Fruit fly (Drosophila melanogaster) whole organism, embryonic: ENCODE data around the gene Adck5.
A peak's percentile ranks its signal among the peaks of the same experiment; 100 is the strongest.

Experiments
- Atf3 ChIP-seq: fragments of 200-800 bp; sonication (Bioruptor generic); optimal IDR thresholded peaks from 3 replicates; lab custom pipeline; 2016; ENCODE audit warnings: missing biosample characterization, missing genetic modification characterization
- Bdp1 ChIP-seq: fragments of 200-800 bp; sonication (Bioruptor generic); optimal IDR thresholded peaks from 3 replicates; lab custom pipeline; 2016; ENCODE audit warnings: missing biosample characterization, missing genetic modification characterization
- Bteb2 ChIP-seq: fragments of 200-800 bp; sonication (Bioruptor generic); optimal IDR thresholded peaks from 2 replicates; lab custom pipeline; 2016; ENCODE audit warnings: missing biosample characterization, missing genetic modification characterization
- C15 ChIP-seq: fragments of 200-800 bp; sonication (Bioruptor generic); IDR thresholded peaks from 3 replicates; pipeline ENCODE4 v1.3.6; 2022; ENCODE audit warnings: missing biosample characterization, missing genetic modification characterization
- CG10366 ChIP-seq: fragments of 200-800 bp; sonication (Bioruptor generic); IDR thresholded peaks from 2 replicates; pipeline ENCODE4 v1.3.6; 2022; ENCODE audit warnings: missing biosample characterization, missing genetic modification characterization
- CG10654 ChIP-seq: fragments of 200-800 bp; sonication (Bioruptor generic); optimal IDR thresholded peaks from 2 replicates; lab custom pipeline; 2016; ENCODE audit warnings: missing biosample characterization, missing genetic modification characterization
- CG11723 ChIP-seq: fragments of 200-800 bp; sonication (Bioruptor generic); optimal IDR thresholded peaks from 2 replicates; lab custom pipeline; 2017; ENCODE audit warnings: missing biosample characterization, mild to moderate bottlenecking, missing genetic modification characterization
- CG13287 ChIP-seq: fragments of 200-800 bp; sonication (Bioruptor generic); IDR thresholded peaks from 2 replicates; pipeline ENCODE4 v1.3.6; 2022; ENCODE audit warnings: missing biosample characterization, missing genetic modification characterization; ENCODE audit not compliant: partially characterized antibody
- CG14050 ChIP-seq: fragments of 200-800 bp; sonication (Bioruptor generic); IDR thresholded peaks from 3 replicates; pipeline ENCODE4 v1.3.6; 2022; ENCODE audit warnings: missing biosample characterization, missing genetic modification characterization
- CG15269 ChIP-seq: fragments of 200-800 bp; sonication (Bioruptor generic); optimal IDR thresholded peaks from 2 replicates; lab custom pipeline; 2018; ENCODE audit warnings: missing biosample characterization, mild to moderate bottlenecking, missing genetic modification characterization, moderate library complexity
- CG17328 ChIP-seq: fragments of 200-800 bp; sonication (Bioruptor generic); IDR thresholded peaks from 2 replicates; pipeline ENCODE4 v1.3.6; 2022; ENCODE audit warnings: missing biosample characterization, missing genetic modification characterization
- CG2678 ChIP-seq: fragments of 200-800 bp; sonication (Bioruptor generic); optimal IDR thresholded peaks from 3 replicates; lab custom pipeline; 2019; ENCODE audit warnings: missing biosample characterization, mild to moderate bottlenecking, missing genetic modification characterization, moderate library complexity
- CG33557 ChIP-seq: fragments of 200-800 bp; sonication (Bioruptor generic); optimal IDR thresholded peaks from 2 replicates; lab custom pipeline; 2019; ENCODE audit warnings: missing biosample characterization, mild to moderate bottlenecking, missing genetic modification characterization, moderate library complexity
- CG5245 ChIP-seq: fragments of 200-800 bp; sonication (Bioruptor generic); optimal IDR thresholded peaks from 3 replicates; lab custom pipeline; 2016; ENCODE audit warnings: missing biosample characterization, missing genetic modification characterization
- CG6254 ChIP-seq: fragments of 200-800 bp; sonication (Bioruptor generic); optimal IDR thresholded peaks from 3 replicates; lab custom pipeline; 2017; ENCODE audit warnings: mild to moderate bottlenecking, missing biosample characterization, missing genetic modification reagents, missing genetic modification characterization
- CG7357 ChIP-seq: fragments of 200-800 bp; sonication (Bioruptor generic); IDR thresholded peaks from 3 replicates; pipeline ENCODE4 v1.3.6; 2022; ENCODE audit warnings: missing biosample characterization, missing genetic modification characterization
- CG7745 ChIP-seq: fragments of 200-800 bp; sonication (Bioruptor generic); optimal IDR thresholded peaks from 2 replicates; lab custom pipeline; 2018; ENCODE audit warnings: missing biosample characterization, mild to moderate bottlenecking, missing genetic modification characterization, moderate library complexity
- CG7786 ChIP-seq: fragments of 200-800 bp; sonication (Bioruptor generic); optimal IDR thresholded peaks from 2 replicates; lab custom pipeline; 2016; ENCODE audit warnings: missing biosample characterization, missing genetic modification characterization
- CG7928 ChIP-seq: fragments of 200-800 bp; sonication (Bioruptor generic); optimal IDR thresholded peaks from 2 replicates; lab custom pipeline; 2017; ENCODE audit warnings: missing biosample characterization, mild to moderate bottlenecking, missing genetic modification characterization
- CG8359 ChIP-seq: fragments of 200-800 bp; sonication (Bioruptor generic); optimal IDR thresholded peaks from 2 replicates; lab custom pipeline; 2017; ENCODE audit warnings: missing biosample characterization, mild to moderate bottlenecking, missing genetic modification characterization, borderline replicate concordance
- Chrac-16 ChIP-seq: fragments of 200-800 bp; sonication (Bioruptor generic); optimal IDR thresholded peaks from 3 replicates; lab custom pipeline; 2016; ENCODE audit warnings: missing biosample characterization, missing genetic modification characterization
- D19A ChIP-seq: fragments of 200-800 bp; optimal IDR thresholded peaks from 3 replicates; lab custom pipeline; 2019; ENCODE audit warnings: missing biosample characterization, mild to moderate bottlenecking, missing genetic modification characterization, moderate library complexity
- Dad ChIP-seq: fragments of 200-800 bp; sonication (Bioruptor generic); optimal IDR thresholded peaks from 3 replicates; lab custom pipeline; 2016; ENCODE audit warnings: missing biosample characterization, missing genetic modification characterization
- Gug ChIP-seq: fragments of 200-800 bp; sonication (Bioruptor generic); IDR thresholded peaks from 4 replicates; pipeline ENCODE4 v1.3.6; 2022; ENCODE audit warnings: missing biosample characterization, missing genetic modification characterization
- HLH3B ChIP-seq: fragments of 200-800 bp; sonication (Bioruptor generic); IDR thresholded peaks from 2 replicates; pipeline ENCODE4 v1.3.6; 2022; ENCODE audit warnings: missing biosample characterization, missing genetic modification characterization
- Hmx ChIP-seq: fragments of 200-800 bp; sonication (Bioruptor generic); optimal IDR thresholded peaks from 2 replicates; lab custom pipeline; 2016; ENCODE audit warnings: missing biosample characterization, missing genetic modification characterization
- Hr3 ChIP-seq: fragments of 200-800 bp; sonication (Bioruptor generic); optimal IDR thresholded peaks from 3 replicates; lab custom pipeline; 2016; ENCODE audit warnings: missing biosample characterization, missing genetic modification characterization
- Hr51 ChIP-seq, 2 experiments: fragments of 200-800 bp; sonication (Bioruptor generic); optimal IDR thresholded peaks; 2 replicates in 1 of 2; 3 replicates in 1 of 2; lab custom pipeline; 2016 to 2018; ENCODE audit warnings: missing biosample characterization in 2 of 2, missing genetic modification characterization in 2 of 2, mild to moderate bottlenecking in 1 of 2, moderate library complexity in 1 of 2
- Hsf ChIP-seq: fragments of 200-800 bp; sonication (Bioruptor generic); optimal IDR thresholded peaks from 3 replicates; lab custom pipeline; 2016; ENCODE audit warnings: missing biosample characterization, missing genetic modification characterization
- Mad ChIP-seq: fragments of 200-800 bp; sonication (Bioruptor generic); optimal IDR thresholded peaks from 2 replicates; lab custom pipeline; 2016; ENCODE audit warnings: missing biosample characterization, missing genetic modification characterization
- YL-1 ChIP-seq: fragments of 200-800 bp; sonication (Bioruptor generic); optimal IDR thresholded peaks from 3 replicates; lab custom pipeline; 2017; ENCODE audit warnings: missing biosample characterization, mild to moderate bottlenecking, missing genetic modification characterization
- ab ChIP-seq: fragments of 200-800 bp; sonication (Bioruptor generic); optimal IDR thresholded peaks from 2 replicates; lab custom pipeline; 2016; ENCODE audit warnings: missing biosample characterization, missing genetic modification characterization
- bowl ChIP-seq: fragments of 200-800 bp; sonication (Bioruptor generic); IDR thresholded peaks from 2 replicates; pipeline ENCODE4 v1.3.6; 2022; ENCODE audit warnings: missing biosample characterization, missing genetic modification characterization
- caup ChIP-seq: fragments of 200-800 bp; sonication (Bioruptor generic); optimal IDR thresholded peaks from 3 replicates; lab custom pipeline; 2017; ENCODE audit warnings: missing biosample characterization, mild to moderate bottlenecking, missing genetic modification characterization, moderate library complexity; ENCODE audit not compliant: severe bottlenecking
- ci ChIP-seq: fragments of 200-800 bp; sonication (Bioruptor generic); IDR thresholded peaks from 3 replicates; pipeline ENCODE4 v1.3.6; 2022; ENCODE audit warnings: missing biosample characterization, missing genetic modification characterization
- crp ChIP-seq, 2 experiments: fragments of 200-800 bp; sonication (Bioruptor generic); optimal IDR thresholded peaks; 2 replicates in 1 of 2; 3 replicates in 1 of 2; lab custom pipeline; 2017; ENCODE audit warnings: missing biosample characterization in 2 of 2, missing genetic modification characterization in 2 of 2, mild to moderate bottlenecking in 1 of 2, moderate library complexity in 1 of 2
- danr ChIP-seq: fragments of 200-800 bp; sonication (Bioruptor generic); IDR thresholded peaks from 2 replicates; pipeline ENCODE4 v1.3.6; 2022; ENCODE audit warnings: missing biosample characterization, missing genetic modification characterization
- ftz-f1 ChIP-seq: fragments of 200-800 bp; sonication (Bioruptor generic); optimal IDR thresholded peaks from 2 replicates; lab custom pipeline; 2016; ENCODE audit warnings: missing biosample characterization, missing genetic modification characterization
- gcm2 ChIP-seq: fragments of 200-800 bp; sonication (Bioruptor generic); optimal IDR thresholded peaks from 2 replicates; lab custom pipeline; 2016; ENCODE audit warnings: missing biosample characterization, missing genetic modification characterization
- gro ChIP-seq: fragments of 200-800 bp; sonication (Bioruptor generic); optimal IDR thresholded peaks from 2 replicates; lab custom pipeline; 2016; ENCODE audit warnings: missing biosample characterization, missing genetic modification characterization
- kni ChIP-seq: fragments of 200-800 bp; sonication (Bioruptor generic); optimal IDR thresholded peaks from 3 replicates; lab custom pipeline; 2017; ENCODE audit warnings: mild to moderate bottlenecking, missing biosample characterization, missing genetic modification reagents, missing genetic modification characterization
- nau ChIP-seq: fragments of 200-800 bp; sonication (Bioruptor generic); optimal IDR thresholded peaks from 3 replicates; lab custom pipeline; 2017; ENCODE audit warnings: missing biosample characterization, mild to moderate bottlenecking, missing genetic modification characterization, missing genetic modification reagents
- nerfin-1 ChIP-seq: fragments of 200-800 bp; sonication (Bioruptor generic); optimal IDR thresholded peaks from 3 replicates; lab custom pipeline; 2019; ENCODE audit warnings: missing biosample characterization, mild to moderate bottlenecking, missing genetic modification characterization, moderate library complexity
- peb ChIP-seq: fragments of 200-800 bp; sonication (Bioruptor generic); IDR thresholded peaks from 2 replicates; pipeline ENCODE4 v1.3.6; 2022; ENCODE audit warnings: missing biosample characterization, missing genetic modification characterization
- pita ChIP-seq: fragments of 200-800 bp; sonication (Bioruptor generic); optimal IDR thresholded peaks from 2 replicates; lab custom pipeline; 2017; ENCODE audit warnings: missing biosample characterization, mild to moderate bottlenecking, missing genetic modification characterization
- sc ChIP-seq, 3 experiments: fragments of >200 bp in 2 of 3; fragments of 200-800 bp in 1 of 3; sonication (Bioruptor generic) in 1 of 3; optimal IDR thresholded peaks; 2 replicates in 2 of 3; 3 replicates in 1 of 3; lab custom pipeline; 2017; ENCODE audit warnings: mild to moderate bottlenecking in 1 of 3, missing biosample characterization in 1 of 3, missing genetic modification characterization in 1 of 3, missing genetic modification reagents in 1 of 3
- sens ChIP-seq: fragments of 200-800 bp; sonication (Bioruptor generic); peaks from one replicate; lab custom pipeline; 2016; ENCODE audit warnings: missing biosample characterization, missing genetic modification characterization
- seq ChIP-seq: fragments of 200-800 bp; sonication (Bioruptor generic); IDR thresholded peaks from 2 replicates; pipeline ENCODE4 v1.3.6; 2022; ENCODE audit warnings: missing biosample characterization, missing genetic modification characterization
- slp2 ChIP-seq: fragments of 200-800 bp; sonication (Bioruptor generic); optimal IDR thresholded peaks from 2 replicates; lab custom pipeline; 2016; ENCODE audit warnings: missing biosample characterization, missing genetic modification characterization

Adck5 gene

DNA sequence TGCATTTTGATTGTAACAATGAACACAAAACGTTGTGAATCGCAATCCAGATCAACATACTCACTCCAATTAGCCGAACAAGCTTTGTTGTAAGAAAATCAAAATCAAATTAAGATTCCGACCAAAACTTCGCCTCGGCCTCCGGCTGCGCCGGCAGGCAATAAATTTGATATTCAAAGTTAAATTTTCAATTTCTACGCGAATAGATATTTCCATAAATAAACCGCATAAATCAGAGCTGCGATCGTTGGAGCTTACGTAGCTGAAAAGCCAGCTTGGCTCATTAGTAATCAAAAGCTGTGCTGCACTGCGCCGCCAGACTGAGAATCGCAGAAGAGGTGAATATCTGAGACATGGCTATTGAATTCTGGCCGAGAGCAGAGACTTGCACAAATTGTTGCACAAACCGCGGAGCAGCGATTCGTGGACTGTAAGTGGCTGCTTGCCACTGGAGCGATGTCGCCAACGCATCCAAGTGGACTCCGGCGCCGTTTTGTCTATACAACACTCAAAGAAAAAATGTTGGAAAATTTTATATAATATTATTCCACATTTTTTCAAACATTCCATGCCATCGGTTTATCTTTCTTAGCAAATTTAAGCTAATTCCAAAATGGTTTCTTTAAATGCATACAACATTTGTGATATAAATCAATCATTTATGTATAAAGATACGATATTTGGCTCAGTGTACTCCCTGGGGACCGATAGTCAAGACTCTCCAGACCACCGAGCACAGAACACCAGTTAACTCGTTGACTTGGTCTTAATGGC lies 21.0 kb upstream of the Adck5 start (continued):
- no peak for TF ChIP-seq sc (optimal IDR thresholded peaks at IDR 0.05; lab: Kevin White, UChicago)
- peak; percentile 41 for TF ChIP-seq sc (GFP tag; optimal IDR thresholded peaks at IDR 0.05; lab: Kevin White, UChicago)
- no peak for TF ChIP-seq CG33557
- no peak for TF ChIP-seq ab (GFP tag; lab: Kevin White, UChicago)
- TF ChIP-seq kni (GFP tag; lab: Kevin White, UChicago), result no peak
- TF ChIP-seq CG7928 (GFP tag; lab: Kevin White, UChicago), result no peak
- no peak for TF ChIP-seq ftz-f1 (GFP tag; lab: Kevin White, UChicago)
- TF ChIP-seq Hr3, result peak; percentile 27
- no peak for TF ChIP-seq nerfin-1
- TF ChIP-seq nau (GFP tag; lab: Kevin White, UChicago), result peak; percentile 38
- TF ChIP-seq peb (GFP tag; lab: Robert Waterston, UW), result no peak
- TF ChIP-seq CG8359 (GFP tag; lab: Kevin White, UChicago), result peak; percentile 15
- TF ChIP-seq Mad (GFP tag; lab: Kevin White, UChicago), result peak; percentile 8
- TF ChIP-seq CG10654, result peak; percentile 25
- no peak for TF ChIP-seq Bdp1 (GFP tag; lab: Kevin White, UChicago)
- no peak for TF ChIP-seq CG11723 (GFP tag; lab: Kevin White, UChicago)
- no peak for TF ChIP-seq Atf3 (GFP tag; lab: Kevin White, UChicago)
- peak; percentile 27; the same call in 1 of the 2 replicates for TF ChIP-seq CG17328 (GFP tag; lab: Robert Waterston, UW)
- no peak for TF ChIP-seq gcm2
- TF ChIP-seq slp2 (GFP tag; lab: Kevin White, UChicago), result no peak
- no peak for TF ChIP-seq danr (GFP tag; lab: Robert Waterston, UW)
- no peak for TF ChIP-seq Dad (GFP tag; lab: Kevin White, UChicago)
- no peak for TF ChIP-seq caup (GFP tag; lab: Kevin White, UChicago)
- peak; percentile 20; the same call in 1 of the 3 replicates for TF ChIP-seq CG7357 (GFP tag; lab: Robert Waterston, UW)
- TF ChIP-seq bowl (GFP tag; lab: Robert Waterston, UW), result no peak
- no peak for TF ChIP-seq Hmx (GFP tag; lab: Kevin White, UChicago)
- peak; percentile 56 for TF ChIP-seq CG6254 (GFP tag; lab: Kevin White, UChicago)
- TF ChIP-seq YL-1 (GFP tag; lab: Kevin White, UChicago), result no peak
- no peak for TF ChIP-seq Gug (GFP tag; lab: Robert Waterston, UW)
- no peak for TF ChIP-seq CG7786 (GFP tag; lab: Kevin White, UChicago)
- no peak for TF ChIP-seq pita (GFP tag; lab: Kevin White, UChicago)
- TF ChIP-seq D19A, result peak; percentile 58
- no peak for TF ChIP-seq Bteb2 (GFP tag; lab: Kevin White, UChicago)
- TF ChIP-seq CG13287 (GFP tag; lab: Robert Waterston, UW), result no peak
- no peak for TF ChIP-seq gro (GFP tag; lab: Kevin White, UChicago)
- no peak for TF ChIP-seq CG14050
- peak; percentile 78 for TF ChIP-seq ci (GFP tag; lab: Robert Waterston, UW)
- TF ChIP-seq CG10366, result peak; percentile 26; the same call in 1 of the 2 replicates
- TF ChIP-seq sens, result peak; percentile 87
- no peak for TF ChIP-seq CG7745 (tag; lab: Kevin White, UChicago)
- TF ChIP-seq Chrac-16 (GFP tag; lab: Kevin White, UChicago), result peak; percentile 14
- TF ChIP-seq seq, result 0 out of 2 replicates have a peak, but pooled peaks have one; percentile 9
- TF ChIP-seq CG5245 (GFP tag; lab: Kevin White, UChicago), result peak; percentile 18
- TF ChIP-seq CG15269 (tag; lab: Kevin White, UChicago), result peak; percentile 16
- TF ChIP-seq Hsf, result peak; percentile 3
- peak in 1 of 2 experiments; percentile 65 for TF ChIP-seq Hr51 (GFP tag; optimal IDR thresholded peaks at IDR 0.05; lab: Kevin White, UChicago)
- peak; percentile 65 for TF ChIP-seq CG2678 (tag; lab: Kevin White, UChicago)
- no peak for TF ChIP-seq C15 (GFP tag; lab: Robert Waterston, UW)
- no peak for TF ChIP-seq crp (GFP tag; optimal IDR thresholded peaks at IDR 0.05; lab: Kevin White, UChicago)
- 0 out of 2 replicates have a peak, but pooled peaks have one; percentile 34 for TF ChIP-seq HLH3B (GFP tag; lab: Robert Waterston, UW)
